Worm (Caenorhabditis elegans) whole organism, L2 larva: ENCODE data around the gene clec-85.

ENCODE experiments used
- R02D3.7 ChIP-seq: fragments of 150-350 bp; optimal IDR thresholded peaks from 2 replicates; lab custom pipeline; 2014; ENCODE audit warnings: missing biosample characterization, missing genetic modification characterization
- ZK546.5 ChIP-seq: sonication (generic microtip); optimal IDR thresholded peaks from 2 replicates; lab custom pipeline; 2017; ENCODE audit warnings: missing biosample characterization, missing genetic modification characterization
- ama-1 ChIP-seq: fragments of 150-350 bp; optimal IDR thresholded peaks from 2 replicates; lab custom pipeline; 2018; ENCODE audit warnings: inconsistent platforms
- mab-5 ChIP-seq: fragments of 150-350 bp; optimal IDR thresholded peaks from 2 replicates; lab custom pipeline; 2014; ENCODE audit warnings: missing biosample characterization, missing genetic modification characterization
- nhr-12 ChIP-seq: fragments of 150-350 bp; optimal IDR thresholded peaks from 2 replicates; lab custom pipeline; 2014; ENCODE audit warnings: missing biosample characterization, missing genetic modification characterization
- skn-1 ChIP-seq: sonication (generic microtip); optimal IDR thresholded peaks from 2 replicates; lab custom pipeline; 2017; ENCODE audit warnings: missing biosample characterization, missing genetic modification characterization
- unc-62 ChIP-seq: fragments of 150-350 bp; optimal IDR thresholded peaks from 2 replicates; lab custom pipeline; 2014; ENCODE audit warnings: missing biosample characterization, missing genetic modification reagents, missing genetic modification characterization

DNA sequence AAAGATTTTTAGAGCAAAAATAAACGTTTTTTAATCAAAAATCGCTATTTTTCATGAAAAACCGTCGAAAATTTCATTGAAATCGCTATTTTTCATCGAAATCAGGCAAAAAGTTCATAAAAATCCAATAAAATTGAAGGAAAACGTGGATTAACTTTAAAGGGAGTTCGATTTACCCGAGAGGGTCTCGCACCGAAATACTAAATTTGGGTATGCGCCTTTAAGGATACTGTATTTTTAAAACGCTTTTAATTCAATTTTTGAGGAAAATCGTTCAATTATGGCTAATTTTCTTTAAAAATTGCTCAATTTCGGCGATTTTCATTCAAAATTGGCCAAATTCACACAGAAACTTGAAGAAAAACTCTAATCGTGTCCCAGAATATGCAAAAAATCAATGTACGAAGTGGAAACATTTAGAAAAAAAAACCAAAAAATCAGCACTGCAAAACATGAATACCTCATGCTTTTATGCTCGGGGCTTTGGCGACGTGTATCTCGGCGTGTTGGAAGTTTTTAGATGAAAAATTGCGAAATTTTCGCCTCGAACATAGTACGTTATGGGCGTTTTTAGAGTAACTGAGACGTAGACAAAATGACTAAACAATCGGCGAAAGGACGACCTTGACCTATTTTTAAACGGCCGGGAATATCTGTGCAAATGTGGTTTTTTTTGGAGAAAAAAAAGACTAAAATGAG, 42.2 kb downstream of the clec-85 start:
- TF ChIP-seq unc-62 (GFP tag; lab: Kevin White, UChicago), result no peak
- no peak for TF ChIP-seq R02D3.7
- TF ChIP-seq skn-1 (tag; lab: Kevin White, UChicago), result no peak
- TF ChIP-seq ama-1 (lab: Kevin White, UChicago), result no peak
- TF ChIP-seq mab-5, result no peak
- no peak for TF ChIP-seq nhr-12
- no peak for TF ChIP-seq ZK546.5
